Fruit fly (Drosophila melanogaster) whole organism, pupa: Measurements from ENCODE around the gene Smg5.
A peak's percentile ranks its signal among the peaks of the same experiment; 100 is the strongest.

Source experiments
- CG12605 ChIP-seq: fragments of 200-800 bp; sonication (Bioruptor generic); IDR thresholded peaks from 2 replicates; pipeline ENCODE4 v1.3.6; 2022; ENCODE audit warnings: missing biosample characterization, missing genetic modification characterization
- CG13204 ChIP-seq: fragments of 200-800 bp; sonication (Bioruptor generic); optimal IDR thresholded peaks from 2 replicates; lab custom pipeline; 2018; ENCODE audit warnings: missing biosample characterization, mild to moderate bottlenecking, missing genetic modification characterization, moderate library complexity
- CG15710 ChIP-seq: fragments of 200-800 bp; sonication (Bioruptor generic); optimal IDR thresholded peaks from 2 replicates; lab custom pipeline; 2018; ENCODE audit warnings: missing biosample characterization, mild to moderate bottlenecking, missing genetic modification characterization, moderate library complexity
- CG17806 ChIP-seq: fragments of 200-800 bp; sonication (Bioruptor generic); optimal IDR thresholded peaks from 2 replicates; lab custom pipeline; 2018; ENCODE audit warnings: missing biosample characterization, mild to moderate bottlenecking, missing genetic modification characterization, moderate library complexity
- CG4496 ChIP-seq: fragments of 200-800 bp; sonication (Bioruptor generic); IDR thresholded peaks from 3 replicates; pipeline ENCODE4 v1.3.6; 2022; ENCODE audit warnings: missing biosample characterization, missing genetic modification characterization
- D1 ChIP-seq: fragments of 200-800 bp; sonication (Bioruptor generic); optimal IDR thresholded peaks from 2 replicates; lab custom pipeline; 2018; ENCODE audit warnings: missing biosample characterization, mild to moderate bottlenecking, missing genetic modification characterization, moderate library complexity
- EcR ChIP-seq: fragments of 200-800 bp; sonication (Bioruptor generic); optimal IDR thresholded peaks from 3 replicates; lab custom pipeline; 2019; ENCODE audit warnings: missing biosample characterization, missing genetic modification characterization, mild to moderate bottlenecking, moderate library complexity, missing genetic modification reagents
- Ets98B ChIP-seq: fragments of 200-800 bp; sonication (Bioruptor generic); IDR thresholded peaks from 2 replicates; pipeline ENCODE4 v1.3.6; 2022; ENCODE audit warnings: missing biosample characterization, missing genetic modification characterization
- Pif1A ChIP-seq: fragments of 200-800 bp; sonication (Bioruptor generic); optimal IDR thresholded peaks from 3 replicates; lab custom pipeline; 2016; ENCODE audit warnings: missing biosample characterization, missing genetic modification characterization
- Snoo ChIP-seq: fragments of 200-800 bp; sonication (Bioruptor generic); optimal IDR thresholded peaks from 3 replicates; lab custom pipeline; 2017; ENCODE audit warnings: missing biosample characterization, mild to moderate bottlenecking, missing genetic modification characterization, inconsistent platforms
- rn ChIP-seq: fragments of 200-800 bp; sonication (Bioruptor generic); IDR thresholded peaks from 2 replicates; pipeline ENCODE4 v1.3.6; 2022; ENCODE audit warnings: missing biosample characterization, missing genetic modification characterization

dm6 chr2L:13925699-13926098 lies 21.2 kb upstream of the Smg5 start:
- TF ChIP-seq Snoo (tag; lab: Kevin White, UChicago): no peak
- TF ChIP-seq EcR: no peak
- no peak for TF ChIP-seq rn (GFP tag; lab: Robert Waterston, UW)
- no peak for TF ChIP-seq CG15710 (tag; lab: Kevin White, UChicago)
- TF ChIP-seq D1 (tag; lab: Kevin White, UChicago): no peak
- TF ChIP-seq CG4496 (GFP tag; lab: Robert Waterston, UW): peak; percentile 21; the same call in 1 of the 3 replicates
- TF ChIP-seq CG12605 (GFP tag; lab: Robert Waterston, UW): no peak
- no peak for TF ChIP-seq CG17806 (tag; lab: Kevin White, UChicago)
- no peak for TF ChIP-seq Pif1A (GFP tag; lab: Kevin White, UChicago)
- no peak; the same call in 1 of the 2 replicates for TF ChIP-seq Ets98B (GFP tag; lab: Robert Waterston, UW)
- no peak for TF ChIP-seq CG13204
